Fruit fly (Drosophila melanogaster): ENCODE measurements around the gene HLH4C.

DNA sequence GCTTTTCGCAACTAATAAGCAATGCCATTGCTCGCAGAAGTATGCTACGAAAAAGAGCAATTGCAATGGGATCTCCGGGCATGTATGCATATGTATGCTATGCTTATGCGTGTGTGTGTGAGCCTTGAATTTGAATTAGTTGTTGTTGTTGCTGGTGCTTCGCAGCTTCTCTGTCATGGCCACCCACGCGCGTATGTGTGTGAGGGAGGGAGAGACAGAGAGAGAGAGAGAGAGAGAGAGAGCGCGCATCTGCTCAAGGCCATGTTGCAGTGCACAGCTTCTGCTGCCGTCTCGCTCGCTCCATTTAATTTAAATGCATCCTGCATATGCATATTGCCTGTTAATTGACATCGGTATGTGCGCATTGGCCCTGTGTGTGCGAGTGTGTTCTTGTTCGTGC lies 43.6 kb upstream of the HLH4C start:
- TF ChIP-seq Ada2b (GFP tag; IDR thresholded peaks at IDR 0.05) (no peak), TFAM (GFP tag; optimal IDR thresholded peaks at IDR 0.05) (no peak), CkIIα-i1 (GFP tag; IDR thresholded peaks at IDR 0.05) (no peak), CG31224 (GFP tag; IDR thresholded peaks at IDR 0.05) (no peak), CG4404 (GFP tag; IDR thresholded peaks at IDR 0.05) (no peak), CG3163 (GFP tag; optimal IDR thresholded peaks at IDR 0.05) (no peak), z (GFP tag; IDR thresholded peaks at IDR 0.05) (no peak)

Data from whole organism, embryonic.